Worm (Caenorhabditis elegans): ENCODE measurements around the gene F37C12.21.

- TF ChIP-seq daf-8 (GFP tag; IDR thresholded peaks at IDR 0.05) (no peak), nhr-28 (tag; optimal IDR thresholded peaks at IDR 0.05) (peak; percentile 21)
Observed at ce11 chrIII:7201378-7202256, 13.5 kb downstream of the F37C12.21 start, which contains the start of gene dpy-31.

All from whole organism, L4 larva.